Fruit fly (Drosophila melanogaster) whole organism, prepupa: ENCODE data around the gene CG4962.

Source experiments
- CG10631 ChIP-seq: fragments of 200-800 bp; sonication (Bioruptor generic); optimal IDR thresholded peaks from 2 replicates; lab custom pipeline; 2016; ENCODE audit warnings: missing biosample characterization, missing genetic modification characterization
- CG10669 ChIP-seq: fragments of 200-800 bp; sonication (Bioruptor generic); optimal IDR thresholded peaks from 3 replicates; lab custom pipeline; 2018; ENCODE audit warnings: missing biosample characterization, mild to moderate bottlenecking, missing genetic modification characterization, moderate library complexity
- CG11762 ChIP-seq: fragments of 200-800 bp; sonication (Bioruptor generic); optimal IDR thresholded peaks from 3 replicates; lab custom pipeline; 2016; ENCODE audit warnings: missing biosample characterization, missing genetic modification characterization; ENCODE audit not compliant: insufficient read depth
- CG11902 ChIP-seq: fragments of 200-800 bp; sonication (Bioruptor generic); optimal IDR thresholded peaks from 3 replicates; lab custom pipeline; 2016; ENCODE audit warnings: missing biosample characterization, missing genetic modification characterization
- CG15336 ChIP-seq: fragments of 200-800 bp; sonication (Bioruptor generic); IDR thresholded peaks from 2 replicates; pipeline ENCODE4 v1.3.6; 2022; ENCODE audit warnings: missing biosample characterization, missing genetic modification characterization
- CG1621 ChIP-seq: fragments of 200-800 bp; sonication (Bioruptor generic); optimal IDR thresholded peaks from 3 replicates; lab custom pipeline; 2018; ENCODE audit warnings: missing biosample characterization, mild to moderate bottlenecking, missing genetic modification characterization
- CG3032 ChIP-seq: fragments of 200-800 bp; optimal IDR thresholded peaks from 2 replicates; lab custom pipeline; 2019; ENCODE audit warnings: missing biosample characterization, mild to moderate bottlenecking, missing genetic modification characterization, moderate library complexity
- CG31627 ChIP-seq: fragments of 200-800 bp; sonication (Bioruptor generic); optimal IDR thresholded peaks from 3 replicates; lab custom pipeline; 2016; ENCODE audit warnings: missing biosample characterization, missing genetic modification characterization
- CG34406 ChIP-seq: fragments of 200-800 bp; sonication (Bioruptor generic); optimal IDR thresholded peaks from 3 replicates; lab custom pipeline; 2016; ENCODE audit warnings: missing biosample characterization, missing genetic modification characterization
- CG6163 ChIP-seq: fragments of 200-800 bp; sonication (Bioruptor generic); IDR thresholded peaks from 3 replicates; pipeline ENCODE4 v1.3.6; 2022; ENCODE audit warnings: missing biosample characterization, missing genetic modification characterization
- CG6276 ChIP-seq: fragments of 200-800 bp; sonication (Bioruptor generic); optimal IDR thresholded peaks from 2 replicates; lab custom pipeline; 2017; ENCODE audit warnings: missing biosample characterization, mild to moderate bottlenecking, missing genetic modification characterization
- CG6792 ChIP-seq: fragments of 200-800 bp; sonication (Bioruptor generic); optimal IDR thresholded peaks from 3 replicates; lab custom pipeline; 2016; ENCODE audit warnings: missing biosample characterization, missing genetic modification characterization
- CG6854 ChIP-seq: fragments of 200-800 bp; sonication (Bioruptor generic); optimal IDR thresholded peaks from 2 replicates; lab custom pipeline; 2017; ENCODE audit warnings: missing biosample characterization, mild to moderate bottlenecking, missing genetic modification characterization
- CG7368 ChIP-seq: fragments of 200-800 bp; sonication (Bioruptor generic); optimal IDR thresholded peaks from 3 replicates; lab custom pipeline; 2016; ENCODE audit warnings: missing biosample characterization, missing genetic modification characterization
- CG8119 ChIP-seq: fragments of 200-800 bp; sonication (Bioruptor generic); IDR thresholded peaks from 3 replicates; pipeline ENCODE4 v1.3.6; 2022; ENCODE audit warnings: missing biosample characterization, missing genetic modification characterization
- CG9139 ChIP-seq: fragments of 200-800 bp; sonication (Bioruptor generic); optimal IDR thresholded peaks from 3 replicates; lab custom pipeline; 2017; ENCODE audit warnings: missing biosample characterization, mild to moderate bottlenecking, missing genetic modification characterization
- Eip78C ChIP-seq: fragments of 200-800 bp; sonication (Bioruptor generic); peaks from one replicate; lab custom pipeline; 2016; ENCODE audit warnings: missing biosample characterization, missing genetic modification characterization
- Ets21C ChIP-seq: fragments of 200-800 bp; sonication (Bioruptor generic); optimal IDR thresholded peaks from 3 replicates; lab custom pipeline; 2016; ENCODE audit warnings: missing biosample characterization, missing genetic modification characterization
- Ets96B ChIP-seq: fragments of 200-800 bp; optimal IDR thresholded peaks from 2 replicates; lab custom pipeline; 2019; ENCODE audit warnings: missing biosample characterization, mild to moderate bottlenecking, missing genetic modification characterization, moderate library complexity
- Gug ChIP-seq: fragments of 200-800 bp; sonication (Bioruptor generic); IDR thresholded peaks from 2 replicates; pipeline ENCODE4 v1.3.6; 2022; ENCODE audit warnings: missing biosample characterization, missing genetic modification characterization
- Hr39 ChIP-seq: fragments of 200-800 bp; sonication (Bioruptor generic); optimal IDR thresholded peaks from 2 replicates; lab custom pipeline; 2016; ENCODE audit warnings: missing biosample characterization, missing genetic modification characterization
- Lpt ChIP-seq: fragments of 200-800 bp; sonication (Bioruptor generic); optimal IDR thresholded peaks from 3 replicates; lab custom pipeline; 2016; ENCODE audit warnings: missing biosample characterization, missing genetic modification characterization
- Sox102F ChIP-seq: fragments of 200-800 bp; sonication (Bioruptor generic); optimal IDR thresholded peaks from 2 replicates; lab custom pipeline; 2016; ENCODE audit warnings: missing biosample characterization, mild to moderate bottlenecking, missing genetic modification characterization
- Sox14 ChIP-seq: fragments of 200-800 bp; sonication (Bioruptor generic); optimal IDR thresholded peaks from 3 replicates; lab custom pipeline; 2016; ENCODE audit warnings: missing biosample characterization, missing genetic modification characterization
- Sox15 ChIP-seq: fragments of 200-800 bp; sonication (Bioruptor generic); optimal IDR thresholded peaks from 3 replicates; lab custom pipeline; 2016; ENCODE audit warnings: missing biosample characterization, missing genetic modification characterization
- achi ChIP-seq: fragments of 200-800 bp; sonication (Bioruptor generic); optimal IDR thresholded peaks from 3 replicates; lab custom pipeline; 2016; ENCODE audit warnings: missing biosample characterization, missing genetic modification characterization
- acj6 ChIP-seq: fragments of 200-800 bp; sonication (Bioruptor generic); optimal IDR thresholded peaks from 3 replicates; lab custom pipeline; 2016; ENCODE audit warnings: missing biosample characterization, missing genetic modification characterization
- cyc ChIP-seq: fragments of 200-800 bp; sonication (Bioruptor generic); optimal IDR thresholded peaks from 3 replicates; lab custom pipeline; 2016; ENCODE audit warnings: missing biosample characterization, missing genetic modification characterization
- dsx ChIP-seq: fragments of 200-800 bp; optimal IDR thresholded peaks from 3 replicates; lab custom pipeline; 2019; ENCODE audit warnings: missing biosample characterization, mild to moderate bottlenecking, missing genetic modification characterization, moderate library complexity; ENCODE audit not compliant: poor library complexity, severe bottlenecking
- eg ChIP-seq: fragments of 200-800 bp; sonication (Bioruptor generic); IDR thresholded peaks from 3 replicates; pipeline ENCODE4 v1.3.6; 2022; ENCODE audit warnings: missing biosample characterization, missing genetic modification characterization
- fd59A ChIP-seq: fragments of 200-800 bp; sonication (Bioruptor generic); optimal IDR thresholded peaks from 2 replicates; lab custom pipeline; 2017; ENCODE audit warnings: missing biosample characterization, mild to moderate bottlenecking, missing genetic modification characterization, missing genetic modification reagents
- fd85E ChIP-seq: fragments of 200-800 bp; sonication (Bioruptor generic); optimal IDR thresholded peaks from 3 replicates; lab custom pipeline; 2016; ENCODE audit warnings: missing biosample characterization, missing genetic modification characterization
- fkh ChIP-seq: fragments of 200-800 bp; sonication (Bioruptor generic); optimal IDR thresholded peaks from 3 replicates; lab custom pipeline; 2017; ENCODE audit warnings: missing biosample characterization, mild to moderate bottlenecking, missing genetic modification characterization, moderate library complexity
- net ChIP-seq: fragments of 200-800 bp; sonication (Bioruptor generic); optimal IDR thresholded peaks from 3 replicates; lab custom pipeline; 2016; ENCODE audit warnings: missing biosample characterization, missing genetic modification characterization
- pdm3 ChIP-seq: fragments of 200-800 bp; sonication (Bioruptor generic); optimal IDR thresholded peaks from 3 replicates; lab custom pipeline; 2016; ENCODE audit warnings: missing biosample characterization, missing genetic modification characterization
- ss ChIP-seq, 2 experiments: fragments of 200-800 bp; sonication (Bioruptor generic); optimal IDR thresholded peaks; 2 replicates in 1 of 2; 3 replicates in 1 of 2; lab custom pipeline; 2017 to 2018; ENCODE audit warnings: mild to moderate bottlenecking in 2 of 2, missing biosample characterization in 2 of 2, missing genetic modification characterization in 2 of 2, moderate library complexity in 1 of 2
- topi ChIP-seq: fragments of 200-800 bp; sonication (Bioruptor generic); optimal IDR thresholded peaks from 3 replicates; lab custom pipeline; 2016; ENCODE audit warnings: missing biosample characterization, missing genetic modification characterization

The CG4962 gene

DNA sequence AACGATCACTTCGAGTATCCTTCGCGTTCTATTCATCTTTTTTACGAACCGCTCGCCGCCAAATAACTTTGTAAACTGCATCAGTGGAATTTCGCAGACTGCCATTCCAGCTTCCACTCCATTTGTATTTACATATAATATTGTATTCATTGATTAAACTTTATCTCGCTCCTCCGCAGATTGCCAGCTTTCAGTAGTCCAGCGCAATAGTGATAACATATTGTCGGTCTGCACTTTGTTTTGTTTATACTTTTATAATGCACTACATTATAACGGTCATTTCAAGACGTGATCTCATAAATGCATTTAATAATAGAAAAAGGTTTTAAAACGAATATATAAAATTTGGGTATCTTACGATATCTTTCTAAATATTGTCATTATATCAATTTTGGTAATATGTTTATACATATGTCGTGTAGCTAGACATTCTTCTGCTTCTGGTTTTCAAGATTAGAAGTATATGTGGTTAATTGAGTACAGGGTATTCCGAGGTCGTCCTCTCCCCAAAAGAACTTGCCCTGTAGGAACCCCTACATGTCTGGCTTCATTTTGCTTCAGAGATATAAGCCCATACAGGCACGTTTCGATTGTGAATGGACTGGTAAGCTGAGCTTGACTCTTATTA is 27.1 kb downstream of the CG4962 start, which contains the start of gene CG4950 (continued):
- TF ChIP-seq Ets96B (tag; lab: Kevin White, UChicago) (peak; percentile 59), eg (no peak), cyc (GFP tag; lab: Kevin White, UChicago) (no peak), dsx (peak; percentile 52), CG3032 (tag; lab: Kevin White, UChicago) (peak; percentile 69), net (peak; percentile 1), Eip78C (GFP tag; lab: Kevin White, UChicago) (peak; percentile 87), CG8119 (peak; percentile 20; the same call in 1 of the 3 replicates), Gug (GFP tag; lab: Robert Waterston, UW) (peak; percentile 42; the same call in 1 of the 2 replicates), CG6792 (GFP tag; lab: Kevin White, UChicago) (peak; percentile 26), topi (GFP tag; lab: Kevin White, UChicago) (peak; percentile 27), Sox14 (GFP tag; lab: Kevin White, UChicago) (peak; percentile 44), CG10631 (GFP tag; lab: Kevin White, UChicago) (no peak), acj6 (GFP tag; lab: Kevin White, UChicago) (peak; percentile 8), CG10669 (peak; percentile 56), fd59A (GFP tag; lab: Kevin White, UChicago) (peak; percentile 33), CG15336 (GFP tag; lab: Robert Waterston, UW) (0 out of 2 replicates have a peak, but pooled peaks have one; percentile 22), ss (GFP tag; optimal IDR thresholded peaks at IDR 0.05; lab: Kevin White, UChicago) (peak; percentile 18 to 61), CG11762 (GFP tag; lab: Kevin White, UChicago) (no peak), Sox102F (GFP tag; lab: Kevin White, UChicago) (no peak), CG9139 (GFP tag; lab: Kevin White, UChicago) (peak; percentile 2), CG7368 (GFP tag; lab: Kevin White, UChicago) (no peak), Ets21C (GFP tag; lab: Kevin White, UChicago) (no peak), pdm3 (GFP tag; lab: Kevin White, UChicago) (peak; percentile 47)
- TF ChIP-seq, all 60 proteins: peak for 37

DNA sequence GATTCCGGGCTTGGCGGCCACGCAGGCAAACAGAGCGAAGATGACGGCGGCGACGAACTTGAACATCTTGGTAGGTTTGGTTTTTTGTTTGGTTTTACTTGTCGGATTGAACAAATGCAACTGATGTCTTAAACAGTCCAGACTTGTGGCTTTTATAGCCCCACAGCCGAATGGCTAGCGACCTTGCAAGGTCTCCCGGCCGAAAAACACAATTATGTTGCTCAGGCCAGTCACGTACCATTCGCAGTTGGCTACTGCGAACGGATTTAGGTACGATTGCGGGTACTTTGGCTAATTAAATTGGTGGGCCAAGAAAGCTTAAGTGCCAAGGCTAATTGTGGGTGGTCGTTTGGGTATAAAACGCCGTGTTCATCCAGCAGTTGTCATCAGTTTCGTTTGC is 30.3 kb downstream of the CG4962 start, which contains the start of the genes CG13051 and CG13069:
TSS of gene CG13051 (minus strand) at position 101 of the 400 bp plus-strand sequence.
TSS of gene CG13069 (plus strand) at position 386 of the 400 bp plus-strand sequence.
- TF ChIP-seq CG11902 (GFP tag; lab: Kevin White, UChicago): no peak

DNA sequence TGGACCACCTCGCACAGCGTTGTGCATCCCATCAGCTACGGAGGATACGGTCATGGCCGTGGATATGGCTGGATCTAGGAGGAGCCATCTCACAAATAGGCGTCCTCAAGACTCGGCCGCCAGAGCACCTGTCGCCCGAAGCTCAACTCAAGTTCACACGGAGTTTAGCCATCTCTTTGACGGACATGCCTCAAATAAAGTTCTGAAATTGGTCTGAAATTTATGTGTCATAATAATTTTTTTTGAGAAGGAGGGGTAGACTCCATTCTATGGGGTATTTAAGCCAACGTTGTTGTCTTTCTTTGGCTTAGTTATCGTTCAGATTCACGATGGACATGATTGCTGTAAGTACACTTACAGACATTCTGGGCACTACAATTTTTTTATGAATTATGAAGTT is 32.3 kb downstream of the CG4962 start, which contains the start of gene CG13070:
TSS of gene CG13070 (plus strand) at position 301 of the 400 bp plus-strand sequence.
- TF ChIP-seq topi (GFP tag; lab: Kevin White, UChicago): no peak
- no peak for TF ChIP-seq CG9139 (GFP tag; lab: Kevin White, UChicago)
- no peak for TF ChIP-seq CG34406 (GFP tag; lab: Kevin White, UChicago)
- TF ChIP-seq Ets21C (GFP tag; lab: Kevin White, UChicago): no peak
- no peak for TF ChIP-seq CG10669
- no peak for TF ChIP-seq CG1621 (tag; lab: Kevin White, UChicago)
- TF ChIP-seq Lpt (GFP tag; lab: Kevin White, UChicago): no peak
- TF ChIP-seq CG11902 (GFP tag; lab: Kevin White, UChicago): no peak
- TF ChIP-seq cyc (GFP tag; lab: Kevin White, UChicago): no peak
- no peak for TF ChIP-seq CG8119
- no peak for TF ChIP-seq CG6854 (GFP tag; lab: Kevin White, UChicago)
- TF ChIP-seq dsx: no peak
- no peak for TF ChIP-seq Ets96B (tag; lab: Kevin White, UChicago)
- TF ChIP-seq Sox15 (GFP tag; lab: Kevin White, UChicago): no peak

DNA sequence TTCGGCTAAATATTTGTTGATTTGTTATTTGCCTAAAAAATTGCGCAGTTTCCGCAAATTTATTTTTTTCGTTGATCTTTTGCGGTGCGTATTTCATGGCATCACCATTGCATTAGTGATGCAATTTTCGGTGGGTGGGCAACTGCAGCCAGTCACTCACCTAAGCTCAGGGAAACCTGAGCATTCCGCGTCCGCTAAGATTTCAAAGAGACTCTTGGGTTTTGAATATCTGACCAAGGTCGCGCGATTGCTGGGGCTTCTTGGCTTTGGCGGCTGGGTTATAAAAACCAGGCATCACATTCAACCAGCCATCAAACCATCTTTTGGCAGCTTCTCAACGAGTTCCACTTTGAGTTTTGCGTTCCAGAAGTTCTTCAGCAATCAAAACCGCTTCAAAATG is 32.9 kb downstream of the CG4962 start, which contains the start of gene CG13071:
TSS of gene CG13071 (plus strand) at position 301 of the 400 bp plus-strand sequence.
- TF ChIP-seq Hr39 (GFP tag; lab: Kevin White, UChicago): no peak
- no peak for TF ChIP-seq CG31627
- TF ChIP-seq achi: no peak
- no peak for TF ChIP-seq Ets96B (tag; lab: Kevin White, UChicago)
- no peak for TF ChIP-seq CG6854 (GFP tag; lab: Kevin White, UChicago)
- no peak for TF ChIP-seq Eip78C (GFP tag; lab: Kevin White, UChicago)
- no peak for TF ChIP-seq CG15336 (GFP tag; lab: Robert Waterston, UW)
- TF ChIP-seq CG6163 (GFP tag; lab: Robert Waterston, UW): no peak
- TF ChIP-seq fd85E (GFP tag; lab: Kevin White, UChicago): no peak
- no peak for TF ChIP-seq fkh (GFP tag; lab: Kevin White, UChicago)
- TF ChIP-seq CG9139 (GFP tag; lab: Kevin White, UChicago): no peak
- no peak for TF ChIP-seq CG6276 (GFP tag; lab: Kevin White, UChicago)
- TF ChIP-seq, all 60 proteins: peak for 0
